Fruit fly (Drosophila melanogaster) Kc167 (cell line): ENCODE data around the gene stai.

ENCODE experiments used
- Myc ChIP-seq: fragments of >200 bp; optimal IDR thresholded peaks from 2 replicates; lab custom pipeline; 2017; ENCODE audit warnings: missing external identifiers
- Sin3A ChIP-seq: fragments of >200 bp; optimal IDR thresholded peaks from 2 replicates; lab custom pipeline; 2018; ENCODE audit warnings: missing external identifiers
- h ChIP-seq: fragments of >200 bp; optimal IDR thresholded peaks from 3 replicates; lab custom pipeline; 2018; ENCODE audit warnings: missing external identifiers
- insv ChIP-seq: fragments of >200 bp; optimal IDR thresholded peaks from 3 replicates; lab custom pipeline; 2018; ENCODE audit warnings: missing external identifiers
- ttk ChIP-seq: sonication (Bioruptor generic); optimal IDR thresholded peaks from 2 replicates; lab custom pipeline; 2017; ENCODE audit warnings: missing external identifiers

DNA sequence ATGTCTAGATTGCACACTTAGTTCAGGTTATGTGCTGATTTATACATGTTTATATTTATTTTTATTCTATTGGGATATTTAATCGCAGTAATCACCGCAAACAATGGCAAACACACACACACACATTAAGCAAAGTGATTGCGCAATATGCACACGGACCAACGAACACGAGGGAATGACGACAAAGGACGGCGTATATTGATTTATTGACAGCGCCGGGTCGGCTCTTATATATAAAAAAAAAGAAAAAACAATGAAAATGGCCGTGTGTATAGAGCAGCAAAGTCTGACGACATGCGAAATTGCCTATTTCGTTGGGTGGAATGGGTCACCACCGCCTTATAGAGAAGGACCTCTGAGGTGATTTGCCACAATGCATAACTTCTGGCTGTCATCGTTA, 10.6 kb downstream of the stai start:
- TF ChIP-seq insv (lab: Kevin White, UChicago): no peak
- no peak for TF ChIP-seq ttk
- no peak for TF ChIP-seq Myc (lab: Kevin White, UChicago)
- TF ChIP-seq Sin3A: no peak
- no peak for TF ChIP-seq h (lab: Kevin White, UChicago)
